Fruit fly (Drosophila melanogaster) whole organism, pupa: ENCODE results near the gene Bdbt.

Experiments used
- CG10348 ChIP-seq: fragments of 200-800 bp; sonication (Bioruptor generic); IDR thresholded peaks from 2 replicates; pipeline ENCODE4 v1.3.6; 2022; ENCODE audit warnings: missing biosample characterization, missing genetic modification characterization
- CG12605 ChIP-seq: fragments of 200-800 bp; sonication (Bioruptor generic); IDR thresholded peaks from 2 replicates; pipeline ENCODE4 v1.3.6; 2022; ENCODE audit warnings: missing biosample characterization, missing genetic modification characterization
- CG13204 ChIP-seq: fragments of 200-800 bp; sonication (Bioruptor generic); optimal IDR thresholded peaks from 2 replicates; lab custom pipeline; 2018; ENCODE audit warnings: missing biosample characterization, mild to moderate bottlenecking, missing genetic modification characterization, moderate library complexity
- CG14655 ChIP-seq: fragments of 200-800 bp; sonication (Bioruptor generic); optimal IDR thresholded peaks from 3 replicates; lab custom pipeline; 2017; ENCODE audit warnings: mild to moderate bottlenecking, missing biosample characterization, missing genetic modification reagents, missing genetic modification characterization
- CG17806 ChIP-seq: fragments of 200-800 bp; sonication (Bioruptor generic); optimal IDR thresholded peaks from 2 replicates; lab custom pipeline; 2018; ENCODE audit warnings: missing biosample characterization, mild to moderate bottlenecking, missing genetic modification characterization, moderate library complexity
- CG34367 ChIP-seq: fragments of 200-800 bp; sonication (Bioruptor generic); optimal IDR thresholded peaks from 2 replicates; lab custom pipeline; 2018; ENCODE audit warnings: missing biosample characterization, mild to moderate bottlenecking, missing genetic modification characterization
- CG8159 ChIP-seq: fragments of 200-800 bp; sonication (Bioruptor generic); optimal IDR thresholded peaks from 3 replicates; lab custom pipeline; 2018; ENCODE audit warnings: missing biosample characterization, mild to moderate bottlenecking, missing genetic modification characterization, moderate library complexity
- CG9948 ChIP-seq: fragments of 200-800 bp; sonication (Bioruptor generic); optimal IDR thresholded peaks from 2 replicates; lab custom pipeline; 2018; ENCODE audit warnings: missing biosample characterization, mild to moderate bottlenecking, missing genetic modification characterization, moderate library complexity
- EcR ChIP-seq: fragments of 200-800 bp; sonication (Bioruptor generic); optimal IDR thresholded peaks from 3 replicates; lab custom pipeline; 2019; ENCODE audit warnings: missing biosample characterization, missing genetic modification characterization, mild to moderate bottlenecking, moderate library complexity, missing genetic modification reagents
- fd96Ca ChIP-seq: fragments of 200-800 bp; sonication (Bioruptor generic); IDR thresholded peaks from 3 replicates; pipeline ENCODE4 v1.3.6; 2022; ENCODE audit warnings: missing biosample characterization, missing genetic modification characterization
- gl ChIP-seq: fragments of 200-800 bp; sonication (Bioruptor generic); optimal IDR thresholded peaks from 2 replicates; lab custom pipeline; 2018; ENCODE audit warnings: missing biosample characterization, mild to moderate bottlenecking, missing genetic modification characterization

dm6 chr3R:21073141-21073540 lies 45.5 kb downstream of the Bdbt start, which contains the start of gene r-l:
- TF ChIP-seq CG10348 (GFP tag; lab: Robert Waterston, UW) = no peak
- TF ChIP-seq CG34367 (tag; lab: Kevin White, UChicago) = no peak
- TF ChIP-seq CG9948 = no peak
- no peak for TF ChIP-seq CG13204 (GFP tag; lab: Kevin White, UChicago)
- no peak for TF ChIP-seq fd96Ca
- peak; percentile 22 for TF ChIP-seq EcR (GFP tag; lab: Kevin White, UChicago)
- TF ChIP-seq gl = no peak
- TF ChIP-seq CG8159 (tag; lab: Kevin White, UChicago) = no peak
- no peak for TF ChIP-seq CG17806
- TF ChIP-seq CG14655 (GFP tag; lab: Kevin White, UChicago) = no peak
- TF ChIP-seq CG12605 = no peak
